Fruit fly (Drosophila melanogaster): ENCODE data around the gene CG12483.

The CG12483 gene

dm6 chr3L:145998-146576 is 47.9 kb upstream of the CG12483 start, which contains the start of gene CG6845 (continued):
- no peak for TF ChIP-seq CG7745 (tag; optimal IDR thresholded peaks at IDR 0.05)
- TF ChIP-seq Dll (GFP tag; IDR thresholded peaks at IDR 0.05; ENCODE audit: partially characterized antibody) = peak; percentile 78
- TF ChIP-seq CG32532 (GFP tag; IDR thresholded peaks at IDR 0.05) = no peak
- no peak for TF ChIP-seq CG2875 (GFP tag; optimal IDR thresholded peaks at IDR 0.05)
- TF ChIP-seq grn (GFP tag; optimal IDR thresholded peaks at IDR 0.05) = no peak
- TF ChIP-seq mld (GFP tag; IDR thresholded peaks at IDR 0.05; ENCODE audit: partially characterized antibody) = peak; percentile 73; the same call in 2 of the 3 replicates
- peak; percentile 80; the same call in 1 of the 2 replicates for TF ChIP-seq amos (GFP tag; IDR thresholded peaks at IDR 0.05; ENCODE audit: partially characterized antibody)
- no peak for TF ChIP-seq tx (GFP tag; optimal IDR thresholded peaks at IDR 0.05)
- no peak for TF ChIP-seq ind (GFP tag; optimal IDR thresholded peaks at IDR 0.05)
- TF ChIP-seq CG15011 (GFP tag; optimal IDR thresholded peaks at IDR 0.05) = no peak
- TF ChIP-seq tna (GFP tag; IDR thresholded peaks at IDR 0.05; ENCODE audit: partially characterized antibody) = peak; percentile 92
- TF ChIP-seq sqz (GFP tag; optimal IDR thresholded peaks at IDR 0.05) = no peak
- peak; percentile 5 for TF ChIP-seq CG12391 (tag; optimal IDR thresholded peaks at IDR 0.05)
- peak; percentile 55; the same call in 1 of the 2 replicates for TF ChIP-seq inv (GFP tag; IDR thresholded peaks at IDR 0.05; ENCODE audit: partially characterized antibody)
- TF ChIP-seq pan (optimal IDR thresholded peaks at IDR 0.05) = no peak
- no peak for TF ChIP-seq pan (GFP tag; optimal IDR thresholded peaks at IDR 0.05 in 1 of 2, IDR thresholded peaks at IDR 0.05 in 1 of 2)
- peak; percentile 7 for TF ChIP-seq corto (GFP tag; optimal IDR thresholded peaks at IDR 0.05)
- peak; percentile 25 for TF ChIP-seq CG13894 (tag; optimal IDR thresholded peaks at IDR 0.05)
- no peak for TF ChIP-seq D19A (tag; optimal IDR thresholded peaks at IDR 0.05)
- TF ChIP-seq CG10431 (GFP tag; optimal IDR thresholded peaks at IDR 0.05) = no peak
- no peak for TF ChIP-seq CG8388 (GFP tag; optimal IDR thresholded peaks at IDR 0.05)
- no peak for TF ChIP-seq HLHmδ (GFP tag; optimal IDR thresholded peaks at IDR 0.05)
- no peak for TF ChIP-seq hth (optimal IDR thresholded peaks at IDR 0.05)
- TF ChIP-seq CG2116 (GFP tag; optimal IDR thresholded peaks at IDR 0.05) = peak; percentile 91
- peak; percentile 52 for TF ChIP-seq Myb (GFP tag; optimal IDR thresholded peaks at IDR 0.05)
- peak; percentile 47 for TF ChIP-seq CTCF (GFP tag; optimal IDR thresholded peaks at IDR 0.05)
- peak; percentile 62 for TF ChIP-seq BEAF-32 (GFP tag; optimal IDR thresholded peaks at IDR 0.05)
- TF ChIP-seq CG1603 (tag; optimal IDR thresholded peaks at IDR 0.05) = peak; percentile 63
- TF ChIP-seq CG10321 (GFP tag; IDR thresholded peaks at IDR 0.05) = no peak
- peak; percentile 78 for TF ChIP-seq CG14710 (tag; optimal IDR thresholded peaks at IDR 0.05)
- TF ChIP-seq toy (GFP tag; IDR thresholded peaks at IDR 0.05) = no peak
- TF ChIP-seq CG4360 (GFP tag; IDR thresholded peaks at IDR 0.05) = peak; percentile 89
- no peak for TF ChIP-seq bab2 (GFP tag; optimal IDR thresholded peaks at IDR 0.05)
- peak; percentile 98 for TF ChIP-seq stwl (tag; optimal IDR thresholded peaks at IDR 0.05)
- peak; percentile 9 for TF ChIP-seq YL-1 (GFP tag; optimal IDR thresholded peaks at IDR 0.05)
- TF ChIP-seq CG2712 (tag; optimal IDR thresholded peaks at IDR 0.05) = peak; percentile 35
- no peak for TF ChIP-seq CG12744 (GFP tag; optimal IDR thresholded peaks at IDR 0.05)
- no peak for TF ChIP-seq CG7271 (tag; optimal IDR thresholded peaks at IDR 0.05)
- TF ChIP-seq H2.0 (GFP tag; IDR thresholded peaks at IDR 0.05) = no peak
- TF ChIP-seq abd-A (tag; optimal IDR thresholded peaks at IDR 0.05) = peak; percentile 26
- peak; percentile 84 for TF ChIP-seq gfzf (GFP tag; optimal IDR thresholded peaks at IDR 0.05)
- TF ChIP-seq Hand (GFP tag; optimal IDR thresholded peaks at IDR 0.05) = no peak
- no peak for TF ChIP-seq jing (GFP tag; optimal IDR thresholded peaks at IDR 0.05)
- TF ChIP-seq CG14860 (GFP tag; IDR thresholded peaks at IDR 0.05; ENCODE audit: partially characterized antibody) = peak; percentile 84
- no peak for TF ChIP-seq CG8281 (tag; optimal IDR thresholded peaks at IDR 0.05)
- TF ChIP-seq croc (GFP tag; conservative IDR thresholded peaks at IDR 0.05) = no peak
- peak; percentile 99 for TF ChIP-seq E2f2 (GFP tag; IDR thresholded peaks at IDR 0.05)
- peak; percentile 15 for TF ChIP-seq CG7928 (GFP tag; optimal IDR thresholded peaks at IDR 0.05)
- no peak for TF ChIP-seq chif (GFP tag; optimal IDR thresholded peaks at IDR 0.05)
- no peak for TF ChIP-seq CG4617 (GFP tag; optimal IDR thresholded peaks at IDR 0.05; ENCODE audit: borderline replicate concordance)

All from whole organism, embryonic.